Worm (Caenorhabditis elegans) whole organism, midembryonic: Measurements from ENCODE around the gene sdz-7.
A peak's percentile ranks its signal among the peaks of the same experiment; 100 is the strongest.

ENCODE experiments used
- T22C8.4 ChIP-seq: fragments of 200-800 bp; sonication (Bioruptor generic); IDR thresholded peaks from 2 replicates; pipeline ENCODE4 v1.3.6; 2022; ENCODE audit warnings: missing genetic modification characterization, missing compliant biosample characterization
- cog-1 ChIP-seq: sonication (generic microtip); optimal IDR thresholded peaks from 2 replicates; lab custom pipeline; 2016; ENCODE audit warnings: missing genetic modification characterization, missing compliant biosample characterization
- flt-1 ChIP-seq: fragments of 200-800 bp; sonication (Bioruptor generic); IDR thresholded peaks from 2 replicates; pipeline ENCODE4 v1.3.6; 2022; ENCODE audit warnings: missing genetic modification characterization, missing compliant biosample characterization
- klf-2 ChIP-seq: fragments of 200-800 bp; sonication (Bioruptor generic); conservative IDR thresholded peaks from 2 replicates; pipeline ENCODE4 v1.3.6; 2022; ENCODE audit warnings: missing genetic modification reagents, missing genetic modification characterization, missing compliant biosample characterization
- med-1 ChIP-seq: sonication (generic microtip); optimal IDR thresholded peaks from 2 replicates; lab custom pipeline; 2017; ENCODE audit warnings: missing genetic modification characterization, mild to moderate bottlenecking, missing compliant biosample characterization, antibody characterized with exemption, missing genetic modification reagents; ENCODE audit not compliant: insufficient read depth
- ref-1 ChIP-seq: fragments of 200-800 bp; sonication (Bioruptor generic); conservative IDR thresholded peaks from 2 replicates; pipeline ENCODE4 v1.3.6; 2022; ENCODE audit warnings: missing genetic modification reagents, missing genetic modification characterization, missing compliant biosample characterization
- tab-1 ChIP-seq: fragments of 200-800 bp; sonication (Bioruptor generic); IDR thresholded peaks from 2 replicates; pipeline ENCODE4 v1.3.6; 2022; ENCODE audit warnings: missing genetic modification characterization, missing compliant biosample characterization
- ztf-23 ChIP-seq: fragments of 200-800 bp; sonication (Bioruptor generic); IDR thresholded peaks from 2 replicates; pipeline ENCODE4 v1.3.6; 2022; ENCODE audit warnings: missing genetic modification reagents, missing genetic modification characterization, missing compliant biosample characterization
- ztf-29 ChIP-seq: fragments of 200-800 bp; sonication (Bioruptor generic); IDR thresholded peaks from 2 replicates; pipeline ENCODE4 v1.3.6; 2022; ENCODE audit warnings: missing genetic modification reagents, missing genetic modification characterization, missing compliant biosample characterization

Gene sdz-7

ce11 chrII:3906615-3907190, 28.9 kb upstream of the sdz-7 start, which contains the start of the genes F53C3.11 and fbxb-103:
Gene F53C3.11 (minus strand): TSS chrII:3906715.
Gene fbxb-103 (plus strand): TSS chrII:3907140.
- TF ChIP-seq med-1 (no peak), ztf-29 (GFP tag; lab: Robert Waterston, UW) (no peak), cog-1 (tag; lab: Kevin White, UChicago) (no peak), ztf-23 (GFP tag; lab: Robert Waterston, UW) (no peak), flt-1 (no peak), tab-1 (GFP tag; lab: Robert Waterston, UW) (no peak), klf-2 (GFP tag; lab: Robert Waterston, UW) (no peak), T22C8.4 (GFP tag; lab: Robert Waterston, UW) (no peak)

DNA sequence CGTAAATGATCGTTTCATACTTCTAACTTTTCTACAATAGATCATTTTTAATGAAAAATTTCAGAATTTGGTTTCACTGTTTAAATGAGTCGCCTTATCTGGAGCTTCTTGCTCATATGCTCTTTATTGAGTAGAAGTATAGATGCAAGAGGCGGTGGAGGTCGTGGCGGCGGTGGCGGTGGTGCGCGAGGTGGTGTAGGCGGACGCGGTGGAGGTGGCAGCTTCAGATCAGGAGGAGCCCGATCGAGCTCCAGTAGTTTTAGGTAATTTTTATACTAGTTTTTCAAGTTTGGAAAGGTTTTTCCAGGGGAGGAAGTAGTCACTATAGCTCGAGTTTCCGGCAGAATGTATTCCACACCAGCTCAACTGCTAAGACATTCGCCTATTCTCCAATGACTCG, 25.0 kb upstream of the sdz-7 start, which contains the start of gene F53C3.3:
TSS of gene F53C3.3 (plus strand) at position 59 of the 400 bp plus-strand sequence.
- no peak for TF ChIP-seq med-1
- no peak for TF ChIP-seq flt-1
- no peak for TF ChIP-seq klf-2 (GFP tag; lab: Robert Waterston, UW)
- no peak for TF ChIP-seq tab-1 (GFP tag; lab: Robert Waterston, UW)
- TF ChIP-seq cog-1 (tag; lab: Kevin White, UChicago): no peak
- no peak for TF ChIP-seq ztf-23 (GFP tag; lab: Robert Waterston, UW)
- TF ChIP-seq ztf-29 (GFP tag; lab: Robert Waterston, UW): no peak
- TF ChIP-seq T22C8.4 (GFP tag; lab: Robert Waterston, UW): no peak
- no peak for TF ChIP-seq ref-1

ce11 chrII:3901108-3901507, 23.3 kb upstream of the sdz-7 start, which contains the start of gene F53C3.4:
Gene F53C3.4 (plus strand): TSS chrII:3901408.
- TF ChIP-seq T22C8.4 (GFP tag; lab: Robert Waterston, UW) (no peak), ztf-29 (GFP tag; lab: Robert Waterston, UW) (no peak), tab-1 (GFP tag; lab: Robert Waterston, UW) (no peak), klf-2 (GFP tag; lab: Robert Waterston, UW) (no peak), ref-1 (no peak), flt-1 (no peak), med-1 (no peak), ztf-23 (GFP tag; lab: Robert Waterston, UW) (no peak), cog-1 (tag; lab: Kevin White, UChicago) (no peak)

ce11 chrII:3897758-3898494, 20.2 kb upstream of the sdz-7 start, which contains the start of gene F53C3.6:
Gene F53C3.6 (plus strand): TSS chrII:3898142.
- peak; percentile 31; the same call in 1 of the 2 replicates for TF ChIP-seq flt-1
- no peak for TF ChIP-seq tab-1 (GFP tag; lab: Robert Waterston, UW)
- TF ChIP-seq ztf-23 (GFP tag; lab: Robert Waterston, UW): no peak
- no peak for TF ChIP-seq ref-1
- TF ChIP-seq cog-1 (tag; lab: Kevin White, UChicago): peak; percentile 32
- TF ChIP-seq ztf-29 (GFP tag; lab: Robert Waterston, UW): no peak

DNA sequence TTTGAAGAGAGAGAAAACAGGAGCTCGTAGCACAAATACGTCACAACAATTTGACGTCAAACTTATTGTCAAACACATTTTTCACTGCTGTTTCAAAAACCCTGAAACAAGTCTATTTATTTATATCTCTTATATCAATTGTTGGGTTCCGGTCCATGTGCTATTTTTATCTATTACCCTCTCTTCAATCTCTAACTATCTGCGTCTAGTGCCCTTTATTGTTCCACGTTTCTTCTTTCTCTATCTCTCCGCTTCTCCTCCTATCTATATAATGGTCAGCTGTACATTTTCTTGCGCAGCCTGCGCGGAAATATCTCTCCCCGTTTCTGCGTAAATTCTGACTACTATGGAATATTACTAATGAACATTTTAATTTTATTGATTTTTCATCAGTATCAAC, 19.1 kb upstream of the sdz-7 start:
- TF ChIP-seq cog-1 (tag; lab: Kevin White, UChicago) (peak; percentile 71), ref-1 (no peak)

DNA sequence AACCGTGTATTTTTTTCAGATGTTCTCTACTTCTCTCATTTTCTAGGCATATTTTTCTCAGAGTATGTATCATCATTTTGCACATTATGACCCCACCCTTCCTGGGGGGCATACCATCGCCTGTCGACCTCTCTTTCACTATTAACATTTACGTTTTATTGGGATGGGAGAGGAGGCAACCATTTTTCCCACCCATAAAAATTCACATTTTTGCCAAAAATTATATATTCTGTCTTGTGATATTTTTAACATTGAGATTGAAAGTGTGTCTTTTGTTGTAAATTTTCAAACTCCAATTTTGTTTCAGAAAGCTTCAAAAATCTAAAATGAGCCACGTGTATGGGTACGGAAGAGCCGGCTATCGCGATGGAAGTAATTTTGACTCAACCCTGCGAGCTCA, 17.0 kb upstream of the sdz-7 start, which contains the start of gene F53C3.7:
TSS of gene F53C3.7 (plus strand) at position 301 of the 400 bp plus-strand sequence.
- no peak for TF ChIP-seq klf-2 (GFP tag; lab: Robert Waterston, UW)
- no peak for TF ChIP-seq ref-1
- TF ChIP-seq ztf-23 (GFP tag; lab: Robert Waterston, UW): no peak

DNA sequence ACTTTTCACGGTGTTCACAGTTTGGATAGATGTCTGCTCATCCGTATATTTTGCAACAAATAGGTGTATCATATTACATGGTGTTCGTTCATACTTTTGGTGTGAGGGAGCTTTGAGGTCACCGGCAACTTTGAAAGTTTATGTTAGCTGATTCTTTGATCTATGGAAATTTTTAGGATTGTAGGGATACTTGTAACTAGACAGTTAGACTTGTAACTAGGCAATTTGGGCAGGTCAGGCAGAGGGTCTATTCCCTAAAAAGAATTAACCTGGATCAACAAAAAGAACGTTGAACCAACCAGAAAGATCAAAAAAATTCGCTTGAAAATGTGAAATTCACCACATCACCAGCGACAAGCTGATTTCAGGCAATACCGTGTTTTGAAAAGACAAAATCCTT, 16.1 kb upstream of the sdz-7 start:
- no peak for TF ChIP-seq ztf-23 (GFP tag; lab: Robert Waterston, UW)
- no peak for TF ChIP-seq tab-1 (GFP tag; lab: Robert Waterston, UW)
- TF ChIP-seq ref-1: no peak
- no peak for TF ChIP-seq klf-2 (GFP tag; lab: Robert Waterston, UW)
- no peak for TF ChIP-seq cog-1 (tag; lab: Kevin White, UChicago)
- no peak for TF ChIP-seq flt-1
- TF ChIP-seq T22C8.4 (GFP tag; lab: Robert Waterston, UW): no peak
- TF ChIP-seq med-1: no peak
- no peak for TF ChIP-seq ztf-29 (GFP tag; lab: Robert Waterston, UW)

DNA sequence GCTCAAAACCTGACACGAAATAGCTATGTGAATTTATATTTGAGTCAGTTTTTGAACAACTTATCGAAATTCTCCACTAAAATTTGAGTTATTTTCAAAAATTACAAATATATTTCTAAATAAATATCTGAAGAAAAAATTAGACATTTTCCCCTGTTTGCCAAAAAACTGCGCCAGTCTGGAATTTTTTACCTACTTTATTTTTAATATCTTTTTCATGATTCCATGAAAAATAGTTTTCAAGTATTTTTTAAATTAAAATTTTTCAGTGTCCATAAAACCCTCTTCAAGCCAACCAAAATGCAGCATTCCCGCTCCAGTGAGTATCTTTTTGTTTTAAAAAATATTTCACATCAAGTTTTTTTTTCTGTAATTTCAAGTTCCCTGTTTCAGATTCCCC, 13.3 kb upstream of the sdz-7 start, which contains the start of gene F53C3.8:
TSS of gene F53C3.8 (plus strand) at position 301 of the 400 bp plus-strand sequence.
- TF ChIP-seq med-1: no peak
- TF ChIP-seq T22C8.4 (GFP tag; lab: Robert Waterston, UW): no peak
- TF ChIP-seq tab-1 (GFP tag; lab: Robert Waterston, UW): no peak
- no peak for TF ChIP-seq cog-1 (tag; lab: Kevin White, UChicago)
- no peak for TF ChIP-seq ztf-29 (GFP tag; lab: Robert Waterston, UW)
- no peak for TF ChIP-seq klf-2 (GFP tag; lab: Robert Waterston, UW)
- TF ChIP-seq flt-1: no peak
- no peak for TF ChIP-seq ztf-23 (GFP tag; lab: Robert Waterston, UW)
- no peak for TF ChIP-seq ref-1

ce11 chrII:3879945-3880344, 2.2 kb upstream of the sdz-7 start, which contains the start of gene nhr-166:
Gene nhr-166 (plus strand): TSS chrII:3880245.
- no peak for TF ChIP-seq ztf-29 (GFP tag; lab: Robert Waterston, UW)
- no peak for TF ChIP-seq T22C8.4 (GFP tag; lab: Robert Waterston, UW)
- no peak for TF ChIP-seq ztf-23 (GFP tag; lab: Robert Waterston, UW)
- no peak for TF ChIP-seq med-1
- TF ChIP-seq flt-1: no peak
- no peak for TF ChIP-seq klf-2 (GFP tag; lab: Robert Waterston, UW)

- TF ChIP-seq T22C8.4 (GFP tag; lab: Robert Waterston, UW) (no peak), klf-2 (GFP tag; lab: Robert Waterston, UW) (no peak), tab-1 (GFP tag; lab: Robert Waterston, UW) (no peak), ref-1 (no peak)
Measured at ce11 chrII:3878330-3878729, 556 bp upstream of the sdz-7 start, which contains the start of gene srh-250. Gene srh-250 (plus strand): TSS chrII:3878630.
